Fruit fly (Drosophila melanogaster) whole organism, prepupa: Measurements from ENCODE around the gene Cda5.
A peak's percentile ranks its signal among the peaks of the same experiment; 100 is the strongest.

Experiments
- CG10669 ChIP-seq: fragments of 200-800 bp; sonication (Bioruptor generic); optimal IDR thresholded peaks from 3 replicates; lab custom pipeline; 2018; ENCODE audit warnings: missing biosample characterization, mild to moderate bottlenecking, missing genetic modification characterization, moderate library complexity
- CG11294 ChIP-seq: fragments of 200-800 bp; sonication (Bioruptor generic); IDR thresholded peaks from 2 replicates; pipeline ENCODE4 v1.3.6; 2022; ENCODE audit warnings: missing biosample characterization, missing genetic modification characterization
- CG11762 ChIP-seq: fragments of 200-800 bp; sonication (Bioruptor generic); optimal IDR thresholded peaks from 3 replicates; lab custom pipeline; 2016; ENCODE audit warnings: missing biosample characterization, missing genetic modification characterization; ENCODE audit not compliant: insufficient read depth
- CG11902 ChIP-seq: fragments of 200-800 bp; sonication (Bioruptor generic); optimal IDR thresholded peaks from 3 replicates; lab custom pipeline; 2016; ENCODE audit warnings: missing biosample characterization, missing genetic modification characterization
- CG3032 ChIP-seq: fragments of 200-800 bp; optimal IDR thresholded peaks from 2 replicates; lab custom pipeline; 2019; ENCODE audit warnings: missing biosample characterization, mild to moderate bottlenecking, missing genetic modification characterization, moderate library complexity
- CG32006 ChIP-seq: fragments of 200-800 bp; sonication (Bioruptor generic); optimal IDR thresholded peaks from 3 replicates; lab custom pipeline; 2017; ENCODE audit warnings: missing biosample characterization, mild to moderate bottlenecking, missing genetic modification characterization
- CG3919 ChIP-seq: fragments of 200-800 bp; sonication (Bioruptor generic); optimal IDR thresholded peaks from 3 replicates; lab custom pipeline; 2016; ENCODE audit warnings: missing biosample characterization, missing genetic modification characterization
- CG6163 ChIP-seq: fragments of 200-800 bp; sonication (Bioruptor generic); IDR thresholded peaks from 3 replicates; pipeline ENCODE4 v1.3.6; 2022; ENCODE audit warnings: missing biosample characterization, missing genetic modification characterization
- CG6808 ChIP-seq: fragments of 200-800 bp; sonication (Bioruptor generic); optimal IDR thresholded peaks from 3 replicates; lab custom pipeline; 2017; ENCODE audit warnings: missing biosample characterization, missing genetic modification characterization, mild to moderate bottlenecking, moderate library complexity, missing genetic modification reagents
- CG6854 ChIP-seq: fragments of 200-800 bp; sonication (Bioruptor generic); optimal IDR thresholded peaks from 2 replicates; lab custom pipeline; 2017; ENCODE audit warnings: missing biosample characterization, mild to moderate bottlenecking, missing genetic modification characterization
- CG7368 ChIP-seq: fragments of 200-800 bp; sonication (Bioruptor generic); optimal IDR thresholded peaks from 3 replicates; lab custom pipeline; 2016; ENCODE audit warnings: missing biosample characterization, missing genetic modification characterization
- CG8319 ChIP-seq: fragments of 200-800 bp; sonication (Bioruptor generic); optimal IDR thresholded peaks from 3 replicates; lab custom pipeline; 2016; ENCODE audit warnings: missing biosample characterization, missing genetic modification characterization
- CG8632 ChIP-seq: fragments of 200-800 bp; sonication (Bioruptor generic); optimal IDR thresholded peaks from 3 replicates; lab custom pipeline; 2016; ENCODE audit warnings: missing biosample characterization, missing genetic modification characterization
- CG9139 ChIP-seq: fragments of 200-800 bp; sonication (Bioruptor generic); optimal IDR thresholded peaks from 3 replicates; lab custom pipeline; 2017; ENCODE audit warnings: missing biosample characterization, mild to moderate bottlenecking, missing genetic modification characterization
- Eip75B ChIP-seq: fragments of 200-800 bp; sonication (Bioruptor generic); optimal IDR thresholded peaks from 3 replicates; lab custom pipeline; 2016; ENCODE audit warnings: missing biosample characterization, missing genetic modification characterization
- Eip78C ChIP-seq: fragments of 200-800 bp; sonication (Bioruptor generic); peaks from one replicate; lab custom pipeline; 2016; ENCODE audit warnings: missing biosample characterization, missing genetic modification characterization
- Eip93F ChIP-seq: fragments of 200-800 bp; sonication (Bioruptor generic); optimal IDR thresholded peaks from 2 replicates; lab custom pipeline; 2016; ENCODE audit warnings: missing biosample characterization, mild to moderate bottlenecking, missing genetic modification characterization
- Ets21C ChIP-seq: fragments of 200-800 bp; sonication (Bioruptor generic); optimal IDR thresholded peaks from 3 replicates; lab custom pipeline; 2016; ENCODE audit warnings: missing biosample characterization, missing genetic modification characterization
- Ets96B ChIP-seq: fragments of 200-800 bp; optimal IDR thresholded peaks from 2 replicates; lab custom pipeline; 2019; ENCODE audit warnings: missing biosample characterization, mild to moderate bottlenecking, missing genetic modification characterization, moderate library complexity
- Hr39 ChIP-seq: fragments of 200-800 bp; sonication (Bioruptor generic); optimal IDR thresholded peaks from 2 replicates; lab custom pipeline; 2016; ENCODE audit warnings: missing biosample characterization, missing genetic modification characterization
- Hr4 ChIP-seq: fragments of 200-800 bp; sonication (Bioruptor generic); optimal IDR thresholded peaks from 3 replicates; lab custom pipeline; 2016; ENCODE audit warnings: missing biosample characterization, missing genetic modification characterization
- Lpt ChIP-seq: fragments of 200-800 bp; sonication (Bioruptor generic); optimal IDR thresholded peaks from 3 replicates; lab custom pipeline; 2016; ENCODE audit warnings: missing biosample characterization, missing genetic modification characterization
- Met ChIP-seq: fragments of 200-800 bp; sonication (Bioruptor generic); optimal IDR thresholded peaks from 3 replicates; lab custom pipeline; 2016; ENCODE audit warnings: missing biosample characterization, missing genetic modification characterization
- OdsH ChIP-seq: fragments of 200-800 bp; sonication (Bioruptor generic); optimal IDR thresholded peaks from 3 replicates; lab custom pipeline; 2016; ENCODE audit warnings: missing biosample characterization, missing genetic modification characterization
- Sox102F ChIP-seq: fragments of 200-800 bp; sonication (Bioruptor generic); optimal IDR thresholded peaks from 2 replicates; lab custom pipeline; 2016; ENCODE audit warnings: missing biosample characterization, mild to moderate bottlenecking, missing genetic modification characterization
- Sox15 ChIP-seq: fragments of 200-800 bp; sonication (Bioruptor generic); optimal IDR thresholded peaks from 3 replicates; lab custom pipeline; 2016; ENCODE audit warnings: missing biosample characterization, missing genetic modification characterization
- achi ChIP-seq: fragments of 200-800 bp; sonication (Bioruptor generic); optimal IDR thresholded peaks from 3 replicates; lab custom pipeline; 2016; ENCODE audit warnings: missing biosample characterization, missing genetic modification characterization
- acj6 ChIP-seq: fragments of 200-800 bp; sonication (Bioruptor generic); optimal IDR thresholded peaks from 3 replicates; lab custom pipeline; 2016; ENCODE audit warnings: missing biosample characterization, missing genetic modification characterization
- cyc ChIP-seq: fragments of 200-800 bp; sonication (Bioruptor generic); optimal IDR thresholded peaks from 3 replicates; lab custom pipeline; 2016; ENCODE audit warnings: missing biosample characterization, missing genetic modification characterization
- dac ChIP-seq: fragments of 200-800 bp; sonication (Bioruptor generic); optimal IDR thresholded peaks from 2 replicates; lab custom pipeline; 2017; ENCODE audit warnings: missing biosample characterization, mild to moderate bottlenecking, missing genetic modification characterization
- fkh ChIP-seq: fragments of 200-800 bp; sonication (Bioruptor generic); optimal IDR thresholded peaks from 3 replicates; lab custom pipeline; 2017; ENCODE audit warnings: missing biosample characterization, mild to moderate bottlenecking, missing genetic modification characterization, moderate library complexity
- lz ChIP-seq: fragments of 200-800 bp; sonication (Bioruptor generic); optimal IDR thresholded peaks from 3 replicates; lab custom pipeline; 2016; ENCODE audit warnings: missing biosample characterization, missing genetic modification characterization
- salr ChIP-seq, 2 experiments: fragments of 200-800 bp; sonication (Bioruptor generic); optimal IDR thresholded peaks; 3 replicates each; lab custom pipeline; 2016 to 2018; ENCODE audit warnings: missing biosample characterization in 2 of 2, missing genetic modification characterization in 2 of 2, mild to moderate bottlenecking in 1 of 2
- spab ChIP-seq: fragments of 200-800 bp; sonication (Bioruptor generic); optimal IDR thresholded peaks from 2 replicates; lab custom pipeline; 2017; ENCODE audit warnings: missing biosample characterization, mild to moderate bottlenecking, missing genetic modification characterization, missing genetic modification reagents
- ss ChIP-seq, 2 experiments: fragments of 200-800 bp; sonication (Bioruptor generic); optimal IDR thresholded peaks; 2 replicates in 1 of 2; 3 replicates in 1 of 2; lab custom pipeline; 2017 to 2018; ENCODE audit warnings: mild to moderate bottlenecking in 2 of 2, missing biosample characterization in 2 of 2, missing genetic modification characterization in 2 of 2, moderate library complexity in 1 of 2
- svp ChIP-seq: fragments of 200-800 bp; sonication (Bioruptor generic); peaks from one replicate; lab custom pipeline; 2016; ENCODE audit warnings: missing biosample characterization, missing genetic modification characterization
- vri ChIP-seq: fragments of 200-800 bp; sonication (Bioruptor generic); optimal IDR thresholded peaks from 3 replicates; lab custom pipeline; 2016; ENCODE audit warnings: missing biosample characterization, mild to moderate bottlenecking, missing genetic modification characterization

Gene Cda5

DNA sequence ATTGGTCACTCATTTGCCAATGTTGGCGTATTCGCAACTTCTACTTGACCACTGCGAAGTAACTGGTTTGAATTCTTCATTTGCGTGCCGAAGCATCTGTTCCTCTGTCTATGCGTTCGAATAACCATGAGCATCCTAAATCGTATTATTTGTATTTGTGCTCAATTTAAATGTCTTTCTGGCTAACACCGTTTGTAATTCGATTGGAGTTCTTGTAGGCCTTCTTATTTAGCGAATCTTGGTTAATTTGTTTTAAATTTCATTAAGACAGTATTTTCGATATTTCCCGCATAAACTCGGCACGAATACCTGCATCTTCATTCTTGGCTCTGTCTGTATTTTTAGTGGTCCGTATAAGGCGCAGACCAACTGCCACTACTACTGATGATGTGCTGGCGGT, 26.6 kb upstream of the Cda5 start (continued):
- TF ChIP-seq acj6 (peak; percentile 76), cyc (GFP tag; lab: Kevin White, UChicago) (peak; percentile 59), Hr39 (GFP tag; lab: Kevin White, UChicago) (no peak), lz (GFP tag; lab: Kevin White, UChicago) (peak; percentile 75), CG7368 (peak; percentile 75), ss (GFP tag; optimal IDR thresholded peaks at IDR 0.05; lab: Kevin White, UChicago) (peak; percentile 90 to 98), Lpt (GFP tag; lab: Kevin White, UChicago) (peak; percentile 73), Hr4 (GFP tag; lab: Kevin White, UChicago) (peak; percentile 42), CG3032 (tag; lab: Kevin White, UChicago) (peak; percentile 89), CG6808 (peak; percentile 88), achi (no peak), CG10669 (GFP tag; lab: Kevin White, UChicago) (peak; percentile 83), svp (GFP tag; lab: Kevin White, UChicago) (no peak), CG8319 (GFP tag; lab: Kevin White, UChicago) (no peak), Eip75B (GFP tag; lab: Kevin White, UChicago) (peak; percentile 83), CG11762 (GFP tag; lab: Kevin White, UChicago) (peak; percentile 69), Sox102F (GFP tag; lab: Kevin White, UChicago) (no peak), Eip93F (peak; percentile 72), vri (GFP tag; lab: Kevin White, UChicago) (no peak), Eip78C (GFP tag; lab: Kevin White, UChicago) (peak; percentile 95)

DNA sequence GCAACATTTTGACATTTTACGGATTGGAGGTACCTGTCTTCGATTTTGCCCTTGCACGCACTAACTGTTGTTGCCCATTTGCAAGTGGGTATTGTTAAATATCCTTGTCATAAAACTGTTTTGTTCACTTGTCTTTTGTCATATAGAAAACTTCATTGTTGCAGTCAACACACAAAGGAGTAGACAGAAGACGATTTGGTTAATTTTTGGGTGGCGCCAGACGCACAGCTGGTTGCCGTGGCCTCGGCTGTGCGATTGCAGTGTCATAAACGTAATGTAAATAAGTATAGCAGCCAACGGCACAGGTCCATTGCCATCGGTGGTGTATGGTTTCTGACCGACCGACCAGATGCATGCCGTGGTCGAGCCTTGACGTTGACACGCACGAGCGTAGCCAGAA, 26.1 kb upstream of the Cda5 start:
- no peak for TF ChIP-seq Eip93F
- TF ChIP-seq Hr4 (GFP tag; lab: Kevin White, UChicago), result no peak
- no peak for TF ChIP-seq CG6808
- TF ChIP-seq fkh (GFP tag; lab: Kevin White, UChicago), result no peak
- TF ChIP-seq CG11294 (GFP tag; lab: Robert Waterston, UW), result no peak

DNA sequence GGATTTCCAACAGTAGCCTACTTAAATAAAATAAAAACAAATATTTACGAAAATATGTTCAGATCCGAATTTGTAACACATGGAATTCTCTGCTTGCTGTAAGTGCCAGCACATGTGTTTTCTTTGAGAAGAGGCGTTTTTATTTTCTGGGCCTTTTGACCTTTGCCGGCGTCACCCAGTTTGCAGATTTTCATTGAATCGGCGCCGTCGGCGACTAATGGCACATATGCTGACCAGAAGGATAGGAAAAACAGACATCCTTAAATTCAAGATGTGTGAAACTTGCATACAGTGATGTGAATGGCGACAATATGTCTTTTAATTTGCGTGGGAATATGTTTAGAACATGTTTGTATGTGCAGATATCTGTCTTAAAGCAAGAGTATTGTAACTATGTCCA, 24.9 kb upstream of the Cda5 start:
- TF ChIP-seq CG32006 (GFP tag; lab: Kevin White, UChicago), result no peak
- no peak for TF ChIP-seq CG6854 (GFP tag; lab: Kevin White, UChicago)
- TF ChIP-seq Hr39 (GFP tag; lab: Kevin White, UChicago), result no peak
- no peak for TF ChIP-seq CG3919 (GFP tag; lab: Kevin White, UChicago)
- no peak for TF ChIP-seq Ets96B (tag; lab: Kevin White, UChicago)
- TF ChIP-seq CG11902, result no peak
- no peak for TF ChIP-seq vri (GFP tag; lab: Kevin White, UChicago)
- no peak for TF ChIP-seq CG8319 (GFP tag; lab: Kevin White, UChicago)
- no peak for TF ChIP-seq Sox102F (GFP tag; lab: Kevin White, UChicago)
- TF ChIP-seq spab (GFP tag; lab: Kevin White, UChicago), result no peak
- no peak for TF ChIP-seq Met (GFP tag; lab: Kevin White, UChicago)
- TF ChIP-seq OdsH, result no peak
- TF ChIP-seq Ets21C (GFP tag; lab: Kevin White, UChicago), result no peak
- no peak for TF ChIP-seq CG9139 (GFP tag; lab: Kevin White, UChicago)
- TF ChIP-seq dac (GFP tag; lab: Kevin White, UChicago), result no peak
- no peak for TF ChIP-seq Sox15 (GFP tag; lab: Kevin White, UChicago)
- TF ChIP-seq Lpt (GFP tag; lab: Kevin White, UChicago), result no peak
- no peak for TF ChIP-seq CG6163 (GFP tag; lab: Robert Waterston, UW)
- no peak for TF ChIP-seq salr (GFP tag; optimal IDR thresholded peaks at IDR 0.05; lab: Kevin White, UChicago)
- TF ChIP-seq CG8632, result no peak
- TF ChIP-seq, all 60 proteins: peak for 0
